Fruit fly (Drosophila melanogaster): Measurements from ENCODE around the gene Cse1.

Cse1 gene

dm6 chr2L:16815989-16816749 is 8.8 kb downstream of the Cse1 start, which contains the start of gene mdy (continued):
- peak; percentile 47 for TF ChIP-seq CG8944 (GFP tag; optimal IDR thresholded peaks at IDR 0.05)
- TF ChIP-seq dati (GFP tag; IDR thresholded peaks at IDR 0.05), result peak; percentile 45; the same call in 1 of the 2 replicates
- TF ChIP-seq Kr (GFP tag; optimal IDR thresholded peaks at IDR 0.05), result peak; percentile 97
- TF ChIP-seq slp2 (GFP tag; optimal IDR thresholded peaks at IDR 0.05), result peak; percentile 30
- TF ChIP-seq CG16863 (GFP tag; optimal IDR thresholded peaks at IDR 0.05), result peak; percentile 55
- TF ChIP-seq tap (tag; optimal IDR thresholded peaks at IDR 0.05), result no peak
- no peak for TF ChIP-seq HLHmδ (GFP tag; optimal IDR thresholded peaks at IDR 0.05)
- peak; percentile 21 for TF ChIP-seq Deaf1 (tag; optimal IDR thresholded peaks at IDR 0.05)
- TF ChIP-seq CG30020 (tag; optimal IDR thresholded peaks at IDR 0.05), result no peak
- TF ChIP-seq Xbp1 (GFP tag; optimal IDR thresholded peaks at IDR 0.05), result peak; percentile 72
- no peak for TF ChIP-seq CG17568 (GFP tag; optimal IDR thresholded peaks at IDR 0.05)
- TF ChIP-seq shn (GFP tag; optimal IDR thresholded peaks at IDR 0.05), result peak; percentile 17
- TF ChIP-seq CG15601 (tag; optimal IDR thresholded peaks at IDR 0.05), result peak; percentile 44
- peak; percentile 61; the same call in 1 of the 2 replicates for TF ChIP-seq Scr (GFP tag; IDR thresholded peaks at IDR 0.05; ENCODE audit: partially characterized antibody)
- peak; percentile 37 for TF ChIP-seq Bdp1 (GFP tag; optimal IDR thresholded peaks at IDR 0.05)
- TF ChIP-seq CG7357 (GFP tag; IDR thresholded peaks at IDR 0.05), result no peak
- no peak for TF ChIP-seq CG17912 (GFP tag; optimal IDR thresholded peaks at IDR 0.05)
- no peak for TF ChIP-seq psq (GFP tag; optimal IDR thresholded peaks at IDR 0.05)
- TF ChIP-seq CG10274 (GFP tag; optimal IDR thresholded peaks at IDR 0.05), result no peak
- peak; percentile 44 for TF ChIP-seq CG7839 (tag; optimal IDR thresholded peaks at IDR 0.05)
- peak; percentile 51 for TF ChIP-seq CG10209 (GFP tag; optimal IDR thresholded peaks at IDR 0.05)
- no peak for TF ChIP-seq fd102C (GFP tag; optimal IDR thresholded peaks at IDR 0.05)
- TF ChIP-seq TFAM (GFP tag; optimal IDR thresholded peaks at IDR 0.05), result no peak
- TF ChIP-seq H2.0 (GFP tag; IDR thresholded peaks at IDR 0.05), result peak; percentile 62
- peak; percentile 61 for TF ChIP-seq CG13287 (GFP tag; IDR thresholded peaks at IDR 0.05; ENCODE audit: partially characterized antibody)
- no peak for TF ChIP-seq GATAe (GFP tag; conservative IDR thresholded peaks at IDR 0.05)
- no peak for TF ChIP-seq usp (GFP tag; optimal IDR thresholded peaks at IDR 0.05)
- peak; percentile 64 for TF ChIP-seq ara (GFP tag; IDR thresholded peaks at IDR 0.05)
- no peak for TF ChIP-seq ERR (GFP tag; optimal IDR thresholded peaks at IDR 0.05)
- no peak for TF ChIP-seq jigr1 (GFP tag; IDR thresholded peaks at IDR 0.05)
- TF ChIP-seq CG12744 (GFP tag; optimal IDR thresholded peaks at IDR 0.05), result peak; percentile 13
- TF ChIP-seq CG6689 (GFP tag; IDR thresholded peaks at IDR 0.05), result peak; percentile 60; the same call in 1 of the 2 replicates
- TF ChIP-seq CG15269 (tag; optimal IDR thresholded peaks at IDR 0.05), result peak; percentile 45
- peak; percentile 33 for TF ChIP-seq CG4360 (GFP tag; IDR thresholded peaks at IDR 0.05)
- TF ChIP-seq CG14965 (GFP tag; optimal IDR thresholded peaks at IDR 0.05; ENCODE audit: borderline replicate concordance), result no peak
- no peak for TF ChIP-seq Neu2 (GFP tag; optimal IDR thresholded peaks at IDR 0.05; ENCODE audit: borderline replicate concordance)
- TF ChIP-seq Ravus (GFP tag; IDR thresholded peaks at IDR 0.05), result no peak
- peak; percentile 58 for TF ChIP-seq PHDP (tag; optimal IDR thresholded peaks at IDR 0.05)
- no peak for TF ChIP-seq cato (GFP tag; optimal IDR thresholded peaks at IDR 0.05; ENCODE audit: borderline replicate concordance)
- TF ChIP-seq Hr39 (optimal IDR thresholded peaks at IDR 0.05), result no peak
- TF ChIP-seq sc (optimal IDR thresholded peaks at IDR 0.05), result no peak
- no peak for TF ChIP-seq sc (GFP tag; optimal IDR thresholded peaks at IDR 0.05)
- TF ChIP-seq CTCF (GFP tag; optimal IDR thresholded peaks at IDR 0.05), result peak; percentile 99
- peak; percentile 36 for TF ChIP-seq D19B (GFP tag; optimal IDR thresholded peaks at IDR 0.05)
- TF ChIP-seq CG2712 (tag; optimal IDR thresholded peaks at IDR 0.05), result peak; percentile 68
- no peak for TF ChIP-seq CG11696 (GFP tag; IDR thresholded peaks at IDR 0.05)
- peak; percentile 75 for TF ChIP-seq CoRest (tag; optimal IDR thresholded peaks at IDR 0.05)
- peak; percentile 5 for TF ChIP-seq Side (GFP tag; optimal IDR thresholded peaks at IDR 0.05)
- TF ChIP-seq Elba2 (GFP tag; optimal IDR thresholded peaks at IDR 0.05), result peak; percentile 36
- peak; percentile 69 for TF ChIP-seq Dll (GFP tag; IDR thresholded peaks at IDR 0.05; ENCODE audit: partially characterized antibody)
